Fruit fly (Drosophila melanogaster) whole organism, embryonic: ENCODE data around the gene Kap3.
A peak's percentile ranks its signal among the peaks of the same experiment; 100 is the strongest.

Source experiments
- Atf-2 ChIP-seq: fragments of 200-800 bp; sonication (Bioruptor generic); optimal IDR thresholded peaks from 2 replicates; lab custom pipeline; 2016; ENCODE audit warnings: missing biosample characterization, missing genetic modification characterization
- CG1832 ChIP-seq: fragments of 200-800 bp; sonication (Bioruptor generic); optimal IDR thresholded peaks from 2 replicates; lab custom pipeline; 2017; ENCODE audit warnings: missing biosample characterization, mild to moderate bottlenecking, missing genetic modification characterization, inconsistent platforms
- D19B ChIP-seq: fragments of 200-800 bp; sonication (Bioruptor generic); optimal IDR thresholded peaks from 2 replicates; lab custom pipeline; 2017; ENCODE audit warnings: missing biosample characterization, mild to moderate bottlenecking, missing genetic modification characterization
- Hand ChIP-seq: fragments of 200-800 bp; sonication (Bioruptor generic); optimal IDR thresholded peaks from 2 replicates; lab custom pipeline; 2017; ENCODE audit warnings: mild to moderate bottlenecking, missing biosample characterization, missing genetic modification reagents, missing genetic modification characterization
- Hr78 ChIP-seq, 2 experiments: fragments of 200-800 bp in 1 of 2; fragments of >200 bp in 1 of 2; sonication (Bioruptor generic) in 1 of 2; optimal IDR thresholded peaks; 2 replicates each; lab custom pipeline; 2017 to 2019; ENCODE audit warnings: missing biosample characterization in 2 of 2, missing genetic modification characterization in 2 of 2, mild to moderate bottlenecking in 1 of 2, moderate library complexity in 1 of 2
- Mes4 ChIP-seq: fragments of 200-800 bp; sonication (Bioruptor generic); optimal IDR thresholded peaks from 2 replicates; lab custom pipeline; 2016; ENCODE audit warnings: missing biosample characterization, missing genetic modification characterization
- NC2α ChIP-seq: fragments of 200-800 bp; sonication (Bioruptor generic); optimal IDR thresholded peaks from 2 replicates; lab custom pipeline; 2016; ENCODE audit warnings: missing biosample characterization, missing genetic modification characterization
- dmrt99B ChIP-seq: fragments of 200-800 bp; sonication (Bioruptor generic); optimal IDR thresholded peaks from 2 replicates; lab custom pipeline; 2018; ENCODE audit warnings: missing biosample characterization, mild to moderate bottlenecking, missing genetic modification characterization, moderate library complexity
- kah ChIP-seq: fragments of 200-800 bp; sonication (Bioruptor generic); optimal IDR thresholded peaks from 2 replicates; lab custom pipeline; 2018; ENCODE audit warnings: missing biosample characterization, mild to moderate bottlenecking, missing genetic modification characterization
- nmo ChIP-seq: fragments of 200-800 bp; sonication (Bioruptor generic); optimal IDR thresholded peaks from 2 replicates; lab custom pipeline; 2018; ENCODE audit warnings: missing biosample characterization, mild to moderate bottlenecking, missing genetic modification characterization, moderate library complexity
- nom ChIP-seq: fragments of 200-800 bp; sonication (Bioruptor generic); optimal IDR thresholded peaks from 2 replicates; lab custom pipeline; 2017; ENCODE audit warnings: missing biosample characterization, missing genetic modification characterization, mild to moderate bottlenecking, moderate library complexity, missing genetic modification reagents
- slp2 ChIP-seq: fragments of 200-800 bp; sonication (Bioruptor generic); optimal IDR thresholded peaks from 2 replicates; lab custom pipeline; 2016; ENCODE audit warnings: missing biosample characterization, missing genetic modification characterization
- vfl ChIP-seq: fragments of 200-800 bp; sonication (Bioruptor generic); optimal IDR thresholded peaks from 2 replicates; lab custom pipeline; 2016; ENCODE audit warnings: missing biosample characterization, missing genetic modification characterization
- wek ChIP-seq: fragments of 200-800 bp; sonication (Bioruptor generic); optimal IDR thresholded peaks from 3 replicates; lab custom pipeline; 2018; ENCODE audit warnings: missing biosample characterization, mild to moderate bottlenecking, missing genetic modification characterization, moderate library complexity

DNA sequence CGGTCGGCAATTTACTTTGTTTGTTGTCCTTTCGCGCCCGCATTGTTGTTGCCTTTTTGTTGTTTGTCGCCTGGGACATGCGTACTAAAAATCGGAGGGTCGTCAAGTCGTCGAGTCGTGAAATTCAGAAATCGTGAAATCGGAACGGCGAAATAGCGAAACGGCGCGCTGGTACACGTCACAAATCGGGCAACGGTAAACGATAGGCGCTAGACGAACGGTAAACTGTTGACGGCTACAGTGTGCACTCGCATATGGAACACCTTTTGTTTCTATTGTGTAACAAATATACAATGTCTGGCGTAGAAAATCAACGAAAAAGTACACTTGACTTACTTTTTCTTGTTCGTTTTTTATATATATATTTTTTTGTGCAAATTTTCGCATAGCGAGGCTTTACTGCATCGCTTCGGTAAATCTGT lies 44.1 kb upstream of the Kap3 start:
- TF ChIP-seq Atf-2 (peak; percentile 22), slp2 (GFP tag; lab: Kevin White, UChicago) (peak; percentile 31), NC2α (GFP tag; lab: Kevin White, UChicago) (no peak), Mes4 (no peak), vfl (GFP tag; lab: Kevin White, UChicago) (peak; percentile 47), Hand (peak; percentile 77), wek (GFP tag; lab: Kevin White, UChicago) (no peak), nom (no peak), dmrt99B (tag; lab: Kevin White, UChicago) (peak; percentile 76), Hr78 (GFP tag; optimal IDR thresholded peaks at IDR 0.05; lab: Kevin White, UChicago) (no peak), nmo (peak; percentile 54), kah (GFP tag; lab: Kevin White, UChicago) (peak; percentile 2), D19B (peak; percentile 36), CG1832 (GFP tag; lab: Kevin White, UChicago) (no peak)
